Fruit fly (Drosophila melanogaster) S2 (cell line): ENCODE data around the gene CG31606.

ENCODE experiments used
- CG8478 ChIP-seq: fragments of >200 bp; optimal IDR thresholded peaks from 2 replicates; lab custom pipeline; 2018
- CTCF ChIP-seq, 2 experiments: fragments of >200 bp; optimal IDR thresholded peaks; 2 replicates each; lab custom pipeline; 2018

Gene CG31606

DNA sequence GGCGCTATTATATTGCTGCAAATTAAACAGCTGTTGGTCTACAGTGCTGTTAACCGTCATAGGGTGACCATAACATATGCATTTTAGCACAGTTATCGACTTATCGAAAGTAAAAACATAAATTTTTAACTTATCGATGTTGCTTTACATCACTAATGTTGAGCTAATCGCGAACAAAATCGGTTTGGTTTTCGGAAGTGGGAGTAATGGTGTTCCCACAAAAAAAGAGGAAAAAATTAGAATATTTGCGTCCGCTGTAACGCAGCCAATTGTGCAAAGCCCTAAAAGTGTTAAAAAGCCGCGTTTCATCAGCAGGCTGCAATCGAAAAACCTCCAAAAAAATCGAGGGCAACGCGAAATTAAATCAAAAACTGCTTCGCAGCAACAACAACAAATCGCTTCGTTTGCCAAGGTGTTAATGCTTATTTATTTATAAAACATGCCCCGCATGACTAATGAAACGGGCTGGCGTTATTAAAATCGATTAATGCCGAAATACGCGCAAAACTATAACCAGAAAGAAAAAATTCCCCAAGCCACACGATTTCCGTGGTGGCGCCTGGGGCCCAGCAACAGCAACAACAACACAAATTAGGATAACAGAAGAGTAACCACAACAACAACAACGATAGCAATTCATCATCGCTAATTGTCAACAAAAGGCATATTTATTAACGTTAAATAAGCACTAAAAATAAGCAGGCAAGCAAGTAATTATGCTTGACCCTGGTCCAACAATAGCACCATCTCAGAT lies 20.4 kb upstream of the CG31606 start, which contains the start of the genes CG12375 and CG8668:
TSS of gene CG12375 (minus strand) at position 42 of the 754 bp plus-strand sequence.
TSS of gene CG8668 (plus strand) at position 153 of the 754 bp plus-strand sequence.
- TF ChIP-seq CG8478 (no peak), CTCF (optimal IDR thresholded peaks at IDR 0.05; lab: Kevin White, UChicago) (no peak)

DNA sequence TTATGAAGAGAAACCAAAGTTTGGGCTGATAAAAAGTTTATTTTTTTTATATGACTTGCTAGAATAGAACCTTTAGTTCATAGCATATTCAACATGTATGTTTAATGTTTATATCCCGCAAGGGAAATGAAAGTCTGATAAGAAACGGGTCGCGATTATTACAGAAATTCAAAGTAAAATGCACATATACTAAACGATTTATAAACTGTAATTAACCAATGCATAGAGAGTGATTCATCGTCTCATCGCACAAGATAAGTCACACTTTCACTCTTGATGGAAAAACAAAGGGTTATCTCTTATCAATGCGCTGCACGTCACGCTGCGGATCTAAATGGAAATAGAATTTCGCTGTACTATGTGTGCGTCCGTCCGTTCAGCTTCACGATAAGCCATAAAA lies 18.5 kb upstream of the CG31606 start:
- TF ChIP-seq CG8478 = no peak
- no peak for TF ChIP-seq CTCF (optimal IDR thresholded peaks at IDR 0.05; lab: Kevin White, UChicago)

DNA sequence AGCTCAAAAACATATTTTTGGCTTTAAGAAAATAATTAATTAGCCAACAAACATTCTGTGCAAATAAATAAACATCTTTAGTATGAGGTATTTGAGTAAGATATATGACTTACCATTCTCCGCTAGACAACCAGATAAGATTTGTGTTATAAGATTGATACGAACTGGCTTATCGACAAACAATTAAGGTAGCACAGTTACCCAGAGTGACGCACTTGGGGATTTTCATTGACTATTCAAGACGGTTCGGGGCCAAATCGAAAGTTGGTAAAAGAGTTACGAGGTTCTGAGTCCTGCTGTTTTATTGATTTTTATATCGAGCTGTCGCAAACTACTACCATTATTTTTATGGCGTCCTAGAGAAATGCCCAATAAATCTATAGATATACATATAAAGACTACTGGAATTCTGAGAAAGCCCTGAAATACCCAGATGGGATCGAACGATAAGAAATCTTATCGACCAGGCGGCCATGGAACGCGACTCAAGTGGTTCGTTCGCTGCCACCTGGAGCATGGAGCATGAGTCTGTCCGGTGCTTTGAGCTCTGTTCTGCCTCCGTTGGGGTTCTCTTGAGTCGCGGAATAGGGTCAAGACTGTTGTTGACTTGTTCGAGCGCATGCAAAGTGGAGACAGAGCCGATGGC lies 17.3 kb upstream of the CG31606 start:
- TF ChIP-seq CTCF (optimal IDR thresholded peaks at IDR 0.05; lab: Kevin White, UChicago) (no peak), CG8478 (no peak)

DNA sequence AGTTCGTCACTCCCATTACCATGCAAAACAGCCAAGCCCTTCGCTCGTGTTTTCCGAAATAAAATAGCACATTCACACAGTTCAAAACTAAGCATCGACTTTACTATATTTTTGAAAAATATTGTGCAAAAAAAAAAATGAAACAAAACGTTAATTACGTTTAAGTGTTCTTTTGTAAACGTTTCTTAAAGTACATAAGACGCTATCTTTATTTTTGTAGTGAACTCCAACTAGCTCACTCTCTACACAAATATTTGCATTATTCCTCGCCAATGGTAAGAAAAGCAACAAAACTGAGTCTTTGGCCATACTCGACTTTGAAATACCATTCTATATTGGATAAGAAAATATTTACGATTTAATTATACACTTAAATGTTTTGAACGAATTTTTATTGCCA lies 16.7 kb upstream of the CG31606 start:
- TF ChIP-seq CG8478 = no peak
- no peak for TF ChIP-seq CTCF (optimal IDR thresholded peaks at IDR 0.05; lab: Kevin White, UChicago)

DNA sequence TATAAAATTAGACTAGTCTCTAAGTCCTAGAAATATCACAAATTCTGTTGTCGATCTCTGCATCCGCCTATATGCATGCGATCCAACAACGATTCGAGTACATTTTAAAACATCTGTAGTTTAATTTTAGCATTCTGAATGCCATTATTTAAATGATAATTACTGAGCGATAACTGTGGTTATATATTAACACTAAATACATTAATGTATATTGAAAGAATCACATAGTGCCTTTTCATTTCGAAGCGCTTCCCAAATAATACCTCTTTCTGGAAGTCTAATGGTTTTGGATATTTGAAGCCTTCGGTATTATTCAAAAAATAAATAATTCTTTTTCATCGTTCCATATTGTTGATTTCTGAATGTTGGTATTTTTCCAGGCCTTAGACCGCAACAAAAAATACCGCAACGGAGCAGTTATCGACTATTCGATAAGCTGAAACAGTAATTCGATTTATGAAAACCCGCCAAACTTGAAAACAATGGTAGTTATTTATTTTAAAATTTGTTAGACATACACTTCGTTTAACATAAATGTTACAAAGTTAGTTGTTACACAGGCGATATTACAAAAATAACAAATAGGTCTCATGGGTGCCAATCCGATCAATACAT lies 13.5 kb upstream of the CG31606 start:
- TF ChIP-seq CTCF (optimal IDR thresholded peaks at IDR 0.05; lab: Kevin White, UChicago) (no peak), CG8478 (no peak)

DNA sequence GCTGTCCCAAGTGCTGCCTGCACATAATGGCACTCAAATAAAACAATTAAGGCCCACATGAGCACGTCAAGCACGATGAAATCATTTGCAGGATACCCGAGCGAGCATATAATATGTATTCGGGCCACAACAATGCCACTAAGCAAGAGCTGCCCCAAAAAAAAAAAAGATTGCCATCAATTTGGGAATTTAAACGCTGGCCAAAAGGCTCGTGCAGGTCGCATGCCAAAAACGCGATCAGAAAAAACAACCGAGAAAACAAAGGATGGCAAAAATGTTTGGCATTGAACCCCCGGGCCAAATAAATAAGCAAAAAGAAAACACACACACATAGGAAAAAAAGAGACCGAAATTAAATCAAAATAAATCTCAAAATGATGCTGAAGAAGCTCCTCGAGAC lies 4.7 kb upstream of the CG31606 start:
- no peak for TF ChIP-seq CTCF (optimal IDR thresholded peaks at IDR 0.05; lab: Kevin White, UChicago)
- no peak for TF ChIP-seq CG8478

DNA sequence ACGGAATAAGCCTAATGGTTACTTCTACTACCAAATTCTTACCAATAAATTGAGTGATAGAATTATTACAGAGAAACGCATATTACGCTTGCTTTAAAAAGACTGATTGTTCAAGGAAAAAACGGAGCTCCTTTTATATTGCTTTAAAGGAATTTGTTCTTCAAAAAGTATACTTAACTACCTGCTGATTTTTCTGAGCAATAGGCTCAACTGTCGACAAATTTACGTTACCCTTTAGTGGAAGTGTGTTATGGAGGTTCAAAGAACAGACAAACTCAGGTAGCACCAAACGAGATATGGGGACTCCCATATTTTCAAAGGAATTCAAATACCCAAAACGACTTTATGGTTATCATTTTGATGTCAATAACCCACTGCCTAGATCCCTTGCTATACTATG lies 3.5 kb upstream of the CG31606 start, which contains the start of gene CG42762:
TSS of gene CG42762 (minus strand) at position 101 of the 400 bp plus-strand sequence.
- no peak for TF ChIP-seq CG8478
- no peak for TF ChIP-seq CTCF (optimal IDR thresholded peaks at IDR 0.05; lab: Kevin White, UChicago)

DNA sequence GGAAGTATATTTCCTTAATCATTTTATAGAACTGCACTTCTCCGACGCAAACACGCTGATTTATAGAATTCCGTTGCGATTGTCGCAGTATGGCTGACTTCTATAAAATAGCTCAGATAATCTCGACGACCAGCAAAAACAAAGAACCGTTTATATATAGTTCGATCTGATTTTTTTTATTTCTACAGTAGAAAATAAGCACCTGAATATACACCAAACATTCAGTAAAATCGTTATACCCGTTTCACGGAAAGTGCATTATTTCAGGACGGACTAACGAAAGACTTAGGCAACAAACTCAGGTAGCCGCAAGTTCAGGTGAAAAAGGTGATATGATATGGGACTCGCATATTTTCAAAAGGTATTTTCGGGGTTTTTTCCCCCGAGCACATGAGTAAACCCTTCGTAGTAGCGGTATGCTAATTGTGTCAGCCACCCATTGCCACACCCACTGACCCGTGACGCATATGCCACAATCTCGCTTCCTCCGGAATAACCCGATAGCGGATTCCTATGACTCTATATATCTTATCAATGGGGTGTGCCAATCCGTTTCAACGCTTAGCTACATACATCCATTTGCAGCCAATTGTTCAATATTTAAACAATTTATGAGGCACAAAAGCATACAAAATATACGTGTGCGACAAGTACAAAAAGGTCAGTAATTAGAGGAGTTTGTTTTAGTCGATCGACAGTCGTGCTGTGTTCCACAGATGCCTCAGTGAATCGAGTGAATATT lies 2.2 kb upstream of the CG31606 start, which contains the start of the genes CG42763 and CG43394:
TSS of gene CG42763 (minus strand) at position 41 of the 742 bp plus-strand sequence.
TSS of gene CG43394 (plus strand) at position 692 of the 742 bp plus-strand sequence.
- TF ChIP-seq CG8478 (no peak), CTCF (optimal IDR thresholded peaks at IDR 0.05; lab: Kevin White, UChicago) (no peak)

DNA sequence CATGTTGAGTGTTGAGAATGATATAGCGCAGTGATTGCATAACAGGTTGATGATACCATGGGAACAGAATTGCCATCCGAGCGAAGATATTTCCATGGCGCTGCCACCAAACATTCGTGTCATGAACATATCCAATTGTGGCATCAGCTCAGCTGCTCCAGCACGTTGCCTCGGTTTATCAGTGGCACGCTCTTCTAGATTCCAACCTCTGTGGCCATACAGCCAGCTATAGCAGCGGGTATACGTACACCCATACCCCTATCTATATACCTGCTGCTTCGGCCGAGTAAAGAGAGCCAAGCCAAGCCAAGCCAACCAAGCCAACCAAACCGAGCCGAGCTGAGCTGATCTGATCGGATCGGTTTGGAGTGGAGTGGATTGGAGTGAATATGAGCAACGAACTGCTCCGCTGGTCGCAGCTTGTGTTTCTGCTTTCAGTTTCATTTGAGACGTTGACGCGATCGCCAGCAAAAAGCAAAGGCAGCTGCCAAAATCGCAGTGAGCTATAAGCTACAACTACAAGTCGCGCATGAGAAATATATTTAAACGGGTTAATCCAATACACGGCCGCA lies 1.2 kb downstream of the CG31606 start:
- TF ChIP-seq CTCF (optimal IDR thresholded peaks at IDR 0.05; lab: Kevin White, UChicago) (no peak), CG8478 (no peak)

DNA sequence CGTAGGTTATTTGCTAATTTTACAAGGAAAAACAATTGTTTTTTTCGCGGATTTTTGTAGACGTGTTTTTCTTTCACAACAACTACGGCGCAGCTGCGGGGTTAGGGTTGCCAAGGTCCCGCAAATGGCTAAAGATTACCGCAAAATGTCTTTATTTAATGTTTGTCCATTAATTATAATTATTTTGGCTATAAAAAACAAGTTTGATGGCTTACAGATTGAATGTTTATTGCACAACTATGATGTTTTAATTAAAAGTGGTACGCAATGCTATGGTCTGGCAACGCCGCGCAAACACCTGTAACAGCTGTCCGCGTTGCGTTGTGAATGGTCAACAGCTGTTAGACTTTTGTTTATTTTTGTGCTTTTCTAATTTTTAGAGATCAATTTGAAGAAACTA lies 9.3 kb downstream of the CG31606 start:
- TF ChIP-seq CG8478 (no peak), CTCF (optimal IDR thresholded peaks at IDR 0.05; lab: Kevin White, UChicago) (no peak)

DNA sequence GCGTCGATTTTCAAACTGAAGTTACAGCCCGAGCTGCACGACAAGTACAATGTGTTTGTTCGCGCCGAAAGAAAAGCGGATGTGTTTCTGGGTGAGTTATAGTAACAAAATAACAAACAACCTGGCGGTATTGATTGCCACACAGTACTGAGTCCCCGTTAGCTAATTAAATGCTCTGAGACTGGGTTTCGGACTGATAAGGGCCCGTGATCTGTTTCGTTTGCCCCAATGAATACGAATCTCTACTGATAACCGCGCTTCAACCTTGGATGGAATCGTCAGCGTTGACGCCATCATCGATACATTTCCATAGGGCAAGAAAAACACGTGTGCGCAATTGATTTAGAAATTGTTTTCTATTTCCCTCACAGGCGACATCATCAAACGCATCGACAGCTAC lies 9.8 kb downstream of the CG31606 start:
- TF ChIP-seq CG8478 = no peak
- TF ChIP-seq CTCF (optimal IDR thresholded peaks at IDR 0.05; lab: Kevin White, UChicago) = no peak

DNA sequence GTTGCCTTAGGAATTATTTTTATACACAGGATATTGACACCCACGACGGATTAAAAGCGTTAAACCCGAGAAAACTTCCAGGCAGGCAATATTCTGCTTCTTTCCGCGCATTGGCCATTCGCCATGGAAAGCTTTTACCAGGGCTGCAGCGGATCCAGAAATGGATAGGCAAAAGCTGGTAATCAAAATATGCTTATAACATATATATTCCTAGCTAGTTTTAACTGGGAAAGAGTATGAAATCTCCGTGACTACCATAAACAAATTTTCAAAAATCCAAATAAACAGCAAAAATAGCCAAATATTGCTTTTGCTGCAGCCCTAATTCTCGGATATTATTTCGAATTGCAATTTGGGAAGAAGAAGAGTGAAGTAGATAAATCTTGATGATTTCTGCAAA lies 12.1 kb downstream of the CG31606 start, which contains the start of the genes PAPLA1 and Rbsn-5:
TSS of gene PAPLA1 (minus strand) at position 141 of the 400 bp plus-strand sequence.
TSS of gene Rbsn-5 (plus strand) at position 335 of the 400 bp plus-strand sequence.
- TF ChIP-seq CTCF (optimal IDR thresholded peaks at IDR 0.05; lab: Kevin White, UChicago) (no peak), CG8478 (no peak)

DNA sequence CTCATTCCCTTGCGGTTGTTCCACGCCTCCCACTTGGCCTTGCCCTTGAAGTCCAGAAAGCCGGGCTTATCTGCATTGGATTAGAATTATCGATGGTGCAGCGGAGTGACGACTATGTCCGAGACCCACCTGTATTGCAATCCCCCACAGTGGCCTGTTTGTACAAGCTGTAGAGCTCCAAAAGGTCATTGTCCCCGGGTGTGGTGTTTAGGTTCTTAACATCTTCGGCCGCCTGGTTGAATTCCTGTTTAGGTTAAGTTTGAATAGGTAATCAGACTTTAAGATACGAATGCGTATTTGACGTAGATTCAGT lies 14.5 kb downstream of the CG31606 start:
- TF ChIP-seq CG8478 (no peak), CTCF (optimal IDR thresholded peaks at IDR 0.05; lab: Kevin White, UChicago) (no peak)

DNA sequence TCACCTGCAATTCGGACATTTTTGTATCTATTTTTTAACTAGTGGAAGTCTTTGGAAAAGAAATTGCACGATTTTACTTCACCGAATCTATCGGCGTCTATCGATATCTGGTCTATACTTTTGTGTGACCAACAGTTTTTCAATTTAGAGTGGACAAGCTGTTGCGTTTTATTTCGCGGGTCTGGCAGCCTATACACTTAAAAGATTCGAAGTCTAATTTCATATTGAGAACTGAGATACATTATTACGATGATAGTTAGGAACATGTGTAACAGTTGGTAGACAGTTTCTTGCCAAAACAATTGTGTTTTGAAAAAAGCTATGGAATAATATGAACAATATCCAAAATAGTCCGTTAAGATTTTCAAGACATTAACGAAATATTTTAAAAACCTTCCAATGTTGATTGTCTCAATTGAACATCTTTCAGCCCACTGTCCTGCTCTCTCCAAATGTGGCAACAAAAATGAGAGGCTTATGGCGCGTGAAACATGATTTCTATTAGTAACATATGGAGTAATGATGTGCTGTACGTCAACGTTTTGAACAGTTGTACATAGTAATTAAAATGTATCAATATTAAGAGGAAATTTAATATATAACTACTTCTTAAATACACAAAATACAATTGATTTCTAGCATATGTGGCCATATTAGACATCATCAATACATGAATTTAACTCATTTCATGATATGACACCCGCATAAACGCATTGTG lies 15.1 kb downstream of the CG31606 start, which contains the start of gene Acbp1:
TSS of gene Acbp1 (minus strand) at position 146 of the 718 bp plus-strand sequence.
- TF ChIP-seq CG8478 = no peak
- no peak for TF ChIP-seq CTCF (optimal IDR thresholded peaks at IDR 0.05; lab: Kevin White, UChicago)
